Worm (Caenorhabditis elegans) whole organism, L1 larva: ENCODE data around the gene tbc-19.

ENCODE experiments used
- C04F5.9 ChIP-seq: sonication (generic microtip); optimal IDR thresholded peaks from 2 replicates; lab custom pipeline; 2016; ENCODE audit warnings: missing genetic modification characterization, missing compliant biosample characterization
- C16A3.4 ChIP-seq: fragments of 150-350 bp; optimal IDR thresholded peaks from 2 replicates; lab custom pipeline; 2014; ENCODE audit warnings: missing biosample characterization, missing genetic modification characterization
- C34B4.2 ChIP-seq: sonication (generic microtip); optimal IDR thresholded peaks from 2 replicates; lab custom pipeline; 2017; ENCODE audit warnings: mild to moderate bottlenecking, missing genetic modification characterization, missing compliant biosample characterization
- F16B12.6 ChIP-seq: fragments of 150-350 bp; optimal IDR thresholded peaks from 2 replicates; lab custom pipeline; 2014; ENCODE audit warnings: missing biosample characterization, missing genetic modification characterization
- aly-2 ChIP-seq: fragments of 150-350 bp; optimal IDR thresholded peaks from 2 replicates; lab custom pipeline; 2014; ENCODE audit warnings: missing biosample characterization, missing genetic modification characterization
- ama-1 ChIP-seq: fragments of 150-350 bp; optimal IDR thresholded peaks from 2 replicates; lab custom pipeline; 2014
- blmp-1 ChIP-seq: fragments of 150-350 bp; optimal IDR thresholded peaks from 2 replicates; lab custom pipeline; 2014; ENCODE audit warnings: missing biosample characterization, missing genetic modification characterization
- ceh-8 ChIP-seq: fragments of 200-800 bp; sonication (Bioruptor generic); optimal IDR thresholded peaks from 2 replicates; lab custom pipeline; 2018; ENCODE audit warnings: mild to moderate bottlenecking, missing genetic modification characterization, moderate library complexity, missing compliant biosample characterization
- ceh-82 ChIP-seq, 3 experiments: fragments of 150-350 bp in 1 of 3; sonication (generic microtip) in 2 of 3; optimal IDR thresholded peaks; 2 replicates each; lab custom pipeline; 2014 to 2017; ENCODE audit warnings: missing biosample characterization in 3 of 3, missing genetic modification characterization in 3 of 3
- ceh-88 ChIP-seq: fragments of 200-800 bp; sonication (Bioruptor generic); IDR thresholded peaks from 2 replicates; pipeline ENCODE4 v1.3.6; 2022; ENCODE audit warnings: missing genetic modification characterization, missing compliant biosample characterization
- ceh-90 ChIP-seq: sonication (generic microtip); optimal IDR thresholded peaks from 2 replicates; lab custom pipeline; 2016; ENCODE audit warnings: missing genetic modification characterization, missing compliant biosample characterization
- ces-1 ChIP-seq: fragments of 150-350 bp; optimal IDR thresholded peaks from 2 replicates; lab custom pipeline; 2014; ENCODE audit warnings: missing biosample characterization, missing genetic modification reagents, missing genetic modification characterization
- dsc-1 ChIP-seq: sonication (generic microtip); optimal IDR thresholded peaks from 2 replicates; lab custom pipeline; 2016; ENCODE audit warnings: mild to moderate bottlenecking, missing genetic modification characterization, missing compliant biosample characterization
- efl-3 ChIP-seq: fragments of 200-800 bp; sonication (Bioruptor generic); optimal IDR thresholded peaks from 2 replicates; lab custom pipeline; 2018; ENCODE audit warnings: mild to moderate bottlenecking, missing genetic modification characterization, missing compliant biosample characterization
- egl-13 ChIP-seq: sonication (generic microtip); optimal IDR thresholded peaks from 2 replicates; lab custom pipeline; 2016; ENCODE audit warnings: missing genotype, missing genetic modification reagents, missing genetic modification characterization, missing compliant biosample characterization
- egl-27 ChIP-seq, 2 experiments: fragments of 150-350 bp in 1 of 2; sonication (generic microtip); optimal IDR thresholded peaks; 3 replicates each; lab custom pipeline; 2017 to 2018; ENCODE audit warnings: missing biosample characterization in 2 of 2, missing genetic modification characterization in 2 of 2, missing genetic modification reagents in 2 of 2
- elt-2 ChIP-seq: sonication (generic microtip); optimal IDR thresholded peaks from 2 replicates; lab custom pipeline; 2016; ENCODE audit warnings: missing genetic modification characterization, mild to moderate bottlenecking, inconsistent platforms, missing compliant biosample characterization, missing genetic modification reagents
- elt-3 ChIP-seq, 6 experiments: fragments of 150-350 bp in 1 of 6; sonication (generic microtip); optimal IDR thresholded peaks; 2 replicates each; lab custom pipeline; 2017 to 2018; ENCODE audit warnings: missing biosample characterization in 6 of 6, missing genetic modification characterization in 6 of 6, inconsistent platforms in 1 of 6
- ets-5 ChIP-seq: fragments of 200-800 bp; sonication (Bioruptor generic); IDR thresholded peaks from 2 replicates; pipeline ENCODE4 v1.3.6; 2022; ENCODE audit warnings: missing genetic modification characterization, missing compliant biosample characterization
- fkh-4 ChIP-seq: sonication (generic microtip); optimal IDR thresholded peaks from 2 replicates; lab custom pipeline; 2016; ENCODE audit warnings: missing compliant biosample characterization, missing genetic modification characterization, borderline replicate concordance
- fos-1 ChIP-seq: fragments of 150-350 bp; optimal IDR thresholded peaks from 2 replicates; lab custom pipeline; 2014; ENCODE audit warnings: missing biosample characterization, missing genetic modification characterization
- hlh-17 ChIP-seq: fragments of 200-800 bp; sonication (Bioruptor generic); optimal IDR thresholded peaks from 2 replicates; lab custom pipeline; 2018; ENCODE audit warnings: missing genetic modification characterization, mild to moderate bottlenecking, missing compliant biosample characterization, moderate library complexity, borderline replicate concordance
- hpl-2 ChIP-seq: fragments of 150-350 bp; optimal IDR thresholded peaks from 2 replicates; lab custom pipeline; 2014; ENCODE audit warnings: missing biosample characterization, missing genetic modification reagents, missing genetic modification characterization
- irx-1 ChIP-seq: sonication (generic microtip); optimal IDR thresholded peaks from 2 replicates; lab custom pipeline; 2016; ENCODE audit warnings: missing genetic modification characterization, missing compliant biosample characterization
- jun-1 ChIP-seq: fragments of 150-350 bp; optimal IDR thresholded peaks from 2 replicates; lab custom pipeline; 2014; ENCODE audit warnings: missing biosample characterization, missing genetic modification reagents, missing genetic modification characterization
- lin-13 ChIP-seq: fragments of 150-350 bp; optimal IDR thresholded peaks from 2 replicates; lab custom pipeline; 2014; ENCODE audit warnings: missing biosample characterization, missing genetic modification reagents, missing genetic modification characterization
- lin-15B ChIP-seq: fragments of 150-350 bp; sonication (generic microtip); optimal IDR thresholded peaks from 3 replicates; lab custom pipeline; 2014; ENCODE audit warnings: missing biosample characterization, missing genetic modification characterization
- lin-35 ChIP-seq, 2 experiments: fragments of 150-350 bp; optimal IDR thresholded peaks; 2 replicates each; lab custom pipeline; 2014; ENCODE audit warnings: missing biosample characterization in 2 of 2, missing genetic modification characterization in 2 of 2, missing genetic modification reagents in 2 of 2
- lsy-2 ChIP-seq, 2 experiments: fragments of 150-350 bp; optimal IDR thresholded peaks; 2 replicates each; lab custom pipeline; 2014; ENCODE audit warnings: missing biosample characterization in 2 of 2, missing genetic modification characterization in 2 of 2
- mab-9 ChIP-seq: fragments of 200-800 bp; sonication (Bioruptor generic); IDR thresholded peaks from 2 replicates; pipeline ENCODE4 v1.3.6; 2022; ENCODE audit warnings: missing genetic modification reagents, missing genetic modification characterization, missing compliant biosample characterization
- mef-2 ChIP-seq: fragments of 150-350 bp; optimal IDR thresholded peaks from 2 replicates; lab custom pipeline; 2014; ENCODE audit warnings: missing biosample characterization, missing genetic modification characterization
- nhr-19 ChIP-seq: fragments of 200-800 bp; sonication (Bioruptor generic); conservative IDR thresholded peaks from 2 replicates; pipeline ENCODE4 v1.3.6; 2022; ENCODE audit warnings: missing genetic modification characterization, missing compliant biosample characterization
- nhr-20 ChIP-seq: sonication (generic microtip); optimal IDR thresholded peaks from 2 replicates; lab custom pipeline; 2016; ENCODE audit warnings: mild to moderate bottlenecking, missing genetic modification characterization, missing compliant biosample characterization
- nhr-28 ChIP-seq: fragments of 150-350 bp; optimal IDR thresholded peaks from 2 replicates; lab custom pipeline; 2014; ENCODE audit warnings: missing biosample characterization, missing genetic modification characterization
- nhr-71 ChIP-seq: sonication (generic microtip); optimal IDR thresholded peaks from 2 replicates; lab custom pipeline; 2016; ENCODE audit warnings: mild to moderate bottlenecking, missing genetic modification characterization, moderate library complexity, missing compliant biosample characterization
- nhr-84 ChIP-seq: sonication (generic microtip); optimal IDR thresholded peaks from 2 replicates; lab custom pipeline; 2017; ENCODE audit warnings: missing biosample characterization, missing genetic modification characterization
- nhr-85 ChIP-seq: sonication (generic microtip); peaks from one replicate; lab custom pipeline; 2016; ENCODE audit warnings: missing genetic modification characterization, inconsistent platforms, missing compliant biosample characterization
- pax-3 ChIP-seq: fragments of 200-800 bp; sonication (Bioruptor generic); optimal IDR thresholded peaks from 2 replicates; lab custom pipeline; 2018; ENCODE audit warnings: mild to moderate bottlenecking, missing genetic modification characterization, moderate library complexity, missing compliant biosample characterization
- pqm-1 ChIP-seq: sonication (generic microtip); optimal IDR thresholded peaks from 3 replicates; lab custom pipeline; 2017; ENCODE audit warnings: missing biosample characterization, missing genetic modification characterization
- skn-1 ChIP-seq: fragments of 150-350 bp; optimal IDR thresholded peaks from 2 replicates; lab custom pipeline; 2014; ENCODE audit warnings: missing biosample characterization, missing genetic modification characterization
- snu-23 ChIP-seq: sonication (generic microtip); optimal IDR thresholded peaks from 2 replicates; lab custom pipeline; 2016; ENCODE audit warnings: missing genetic modification characterization, missing compliant biosample characterization
- sox-4 ChIP-seq: sonication (generic microtip); optimal IDR thresholded peaks from 2 replicates; lab custom pipeline; 2016; ENCODE audit warnings: missing genetic modification characterization, missing compliant biosample characterization
- sptf-1 ChIP-seq: fragments of 150-350 bp; optimal IDR thresholded peaks from 2 replicates; lab custom pipeline; 2014; ENCODE audit warnings: missing biosample characterization, missing genetic modification characterization
- sup-37 ChIP-seq: fragments of 200-800 bp; sonication (Bioruptor generic); optimal IDR thresholded peaks from 2 replicates; lab custom pipeline; 2018; ENCODE audit warnings: mild to moderate bottlenecking, missing genetic modification characterization, missing compliant biosample characterization
- tlp-1 ChIP-seq: fragments of 150-350 bp; optimal IDR thresholded peaks from 2 replicates; lab custom pipeline; 2014; ENCODE audit warnings: missing biosample characterization, missing genetic modification characterization
- unc-130 ChIP-seq: fragments of 150-350 bp; optimal IDR thresholded peaks from 2 replicates; lab custom pipeline; 2017; ENCODE audit warnings: missing biosample characterization, missing genetic modification characterization, inconsistent platforms
- unc-30 ChIP-seq: sonication (generic microtip); optimal IDR thresholded peaks from 2 replicates; lab custom pipeline; 2017; ENCODE audit warnings: missing biosample characterization, missing genetic modification characterization
- unc-62 ChIP-seq: fragments of 150-350 bp; optimal IDR thresholded peaks from 2 replicates; lab custom pipeline; 2014; ENCODE audit warnings: missing biosample characterization, missing genetic modification reagents, missing genetic modification characterization
- unc-98 ChIP-seq: fragments of 200-800 bp; sonication (Bioruptor generic); IDR thresholded peaks from 2 replicates; pipeline ENCODE4 v1.3.6; 2022; ENCODE audit warnings: missing genetic modification characterization, missing compliant biosample characterization
- vab-15 ChIP-seq: sonication (generic microtip); optimal IDR thresholded peaks from 2 replicates; lab custom pipeline; 2017; ENCODE audit warnings: missing genotype, mild to moderate bottlenecking, missing genetic modification characterization, missing compliant biosample characterization
- zip-4 ChIP-seq: fragments of 200-800 bp; sonication (Bioruptor generic); optimal IDR thresholded peaks from 2 replicates; lab custom pipeline; 2018; ENCODE audit warnings: mild to moderate bottlenecking, missing genetic modification characterization, moderate library complexity, missing compliant biosample characterization
- ztf-4 ChIP-seq: fragments of 150-350 bp; optimal IDR thresholded peaks from 2 replicates; lab custom pipeline; 2014; ENCODE audit warnings: missing biosample characterization, missing genetic modification characterization

The tbc-19 gene

ce11 chrX:14016698-14017097 is 4.4 kb upstream of the tbc-19 start (continued):
- no peak for TF ChIP-seq ceh-90 (tag; lab: Kevin White, UChicago)
- no peak for TF ChIP-seq C34B4.2
- TF ChIP-seq snu-23 (GFP tag; lab: Kevin White, UChicago) = peak; percentile 71
- TF ChIP-seq dsc-1 (tag; lab: Kevin White, UChicago) = peak; percentile 58
- no peak for TF ChIP-seq sptf-1
- peak; percentile 55 for TF ChIP-seq nhr-19 (GFP tag; lab: Robert Waterston, UW)
- no peak for TF ChIP-seq hlh-17 (GFP tag; lab: Kevin White, UChicago)
- no peak for TF ChIP-seq pax-3 (tag; lab: Kevin White, UChicago)

- TF ChIP-seq jun-1 (tag; lab: Kevin White, UChicago) = peak; percentile 37
- no peak for TF ChIP-seq C04F5.9 (tag; lab: Kevin White, UChicago)
- TF ChIP-seq F16B12.6 (tag; lab: Kevin White, UChicago) = no peak
- TF ChIP-seq snu-23 (GFP tag; lab: Kevin White, UChicago) = peak; percentile 92
- peak; percentile 87 for TF ChIP-seq nhr-71 (tag; lab: Kevin White, UChicago)
- TF ChIP-seq aly-2 (tag; lab: Kevin White, UChicago) = peak; percentile 48
- no peak for TF ChIP-seq unc-30
- TF ChIP-seq elt-2 (tag; lab: Kevin White, UChicago) = peak; percentile 60
- TF ChIP-seq pqm-1 (tag; lab: Kevin White, UChicago) = no peak
- no peak for TF ChIP-seq efl-3 (GFP tag; lab: Kevin White, UChicago)
- peak; percentile 1 for TF ChIP-seq zip-4
- TF ChIP-seq lin-15B (tag; lab: Kevin White, UChicago) = no peak
- no peak for TF ChIP-seq mab-9 (GFP tag; lab: Robert Waterston, UW)
- TF ChIP-seq unc-98 (GFP tag; lab: Robert Waterston, UW) = peak; percentile 39; the same call in 1 of the 2 replicates
- TF ChIP-seq irx-1 (tag; lab: Kevin White, UChicago) = peak; percentile 65
- TF ChIP-seq ztf-4 (tag; lab: Kevin White, UChicago) = peak; percentile 61
- TF ChIP-seq sup-37 (GFP tag; lab: Kevin White, UChicago) = peak; percentile 52
- TF ChIP-seq fos-1 (tag; lab: Kevin White, UChicago) = peak; percentile 78
- peak; percentile 87 for TF ChIP-seq nhr-20 (tag; lab: Kevin White, UChicago)
- TF ChIP-seq fkh-4 = no peak
- peak in 2 of 6 experiments; percentile 31 to 60 for TF ChIP-seq elt-3 (tag; optimal IDR thresholded peaks at IDR 0.05; lab: Kevin White, UChicago)
- no peak for TF ChIP-seq ceh-90 (tag; lab: Kevin White, UChicago)
- TF ChIP-seq unc-130 (tag; lab: Kevin White, UChicago) = peak; percentile 91
- peak; percentile 60 for TF ChIP-seq nhr-85
- no peak for TF ChIP-seq mef-2 (tag; lab: Kevin White, UChicago)
- peak; percentile 77 for TF ChIP-seq C16A3.4 (tag; lab: Kevin White, UChicago)
- peak; percentile 60 to 75 for TF ChIP-seq lsy-2 (tag; optimal IDR thresholded peaks at IDR 0.05; lab: Kevin White, UChicago)
- peak; percentile 56 for TF ChIP-seq blmp-1 (tag; lab: Kevin White, UChicago)
- no peak for TF ChIP-seq nhr-28
- no peak for TF ChIP-seq hpl-2
- no peak for TF ChIP-seq unc-62 (GFP tag; lab: Kevin White, UChicago)
- TF ChIP-seq skn-1 = peak; percentile 66
- no peak for TF ChIP-seq ama-1 (lab: Kevin White, UChicago)
- TF ChIP-seq ceh-8 = no peak
- peak; percentile 68 to 87 (median 69) for TF ChIP-seq ceh-82 (tag; optimal IDR thresholded peaks at IDR 0.05; lab: Kevin White, UChicago)
- TF ChIP-seq ets-5 (GFP tag; lab: Robert Waterston, UW) = no peak
- peak; percentile 48; the same call in 1 of the 2 replicates for TF ChIP-seq ceh-88 (GFP tag; lab: Robert Waterston, UW)
- TF ChIP-seq dsc-1 (tag; lab: Kevin White, UChicago) = peak; percentile 89
- peak in 1 of 2 experiments; percentile 16 for TF ChIP-seq egl-27 (tag; optimal IDR thresholded peaks at IDR 0.05; lab: Kevin White, UChicago)
- peak; percentile 76 for TF ChIP-seq egl-13
- TF ChIP-seq vab-15 (tag; lab: Kevin White, UChicago) = no peak
- no peak for TF ChIP-seq tlp-1
- TF ChIP-seq ces-1 = no peak
- no peak for TF ChIP-seq nhr-84 (tag; lab: Kevin White, UChicago)
- TF ChIP-seq sptf-1 = no peak
- peak; percentile 22 for TF ChIP-seq lin-13
- TF ChIP-seq lin-35 (GFP tag; optimal IDR thresholded peaks at IDR 0.05; lab: Kevin White, UChicago) = peak; percentile 47 to 78
- peak; percentile 51 for TF ChIP-seq sox-4 (tag; lab: Kevin White, UChicago)
Measured at ce11 chrX:14015808-14016207, 3.5 kb upstream of the tbc-19 start.
